Worm (Caenorhabditis elegans): ENCODE measurements around the gene Y108F1.5.
"Not testable (repeated sequence)": the region's sequence is repeated elsewhere in the genome, so short reads cannot be mapped to it uniquely, and the experiment has no call there.

The Y108F1.5 gene

ce11 chrX:273912-274311 lies at the start of gene Y108F1.5:
Gene Y108F1.5 (minus strand): TSS chrX:274012.
- not testable (repeated sequence) for TF ChIP-seq sea-1 (GFP tag; conservative IDR thresholded peaks at IDR 0.05); scrt-1 (GFP tag; IDR thresholded peaks at IDR 0.05); aly-1 (tag; optimal IDR thresholded peaks at IDR 0.05)

ce11 chrX:322223-322622 lies 48.4 kb upstream of the Y108F1.5 start, which contains the start of gene M02E1.3:
Gene M02E1.3 (plus strand): TSS chrX:322523.
- not testable (repeated sequence) for TF ChIP-seq ama-1 (optimal IDR thresholded peaks at IDR 0.05); F13C5.2 (tag; optimal IDR thresholded peaks at IDR 0.05); scrt-1 (GFP tag; IDR thresholded peaks at IDR 0.05)

- TF ChIP-seq B0310.2 (tag; optimal IDR thresholded peaks at IDR 0.05) (no peak), ceh-13 (GFP tag; optimal IDR thresholded peaks at IDR 0.05) (no peak), ceh-36 (tag; optimal IDR thresholded peaks at IDR 0.05) (no peak), ama-1 (optimal IDR thresholded peaks at IDR 0.05) (no peak), F13C5.2 (tag; optimal IDR thresholded peaks at IDR 0.05) (no peak), flt-1 (GFP tag; IDR thresholded peaks at IDR 0.05) (no peak), tbx-11 (GFP tag; IDR thresholded peaks at IDR 0.05) (no peak), hmbx-1 (tag; optimal IDR thresholded peaks at IDR 0.05) (no peak), sea-1 (GFP tag; conservative IDR thresholded peaks at IDR 0.05) (no peak), pes-1 (GFP tag; IDR thresholded peaks at IDR 0.05) (no peak), hnd-1 (tag; optimal IDR thresholded peaks at IDR 0.05) (no peak), hmg-4 (GFP tag; optimal IDR thresholded peaks at IDR 0.05) (no peak), tbx-37 (GFP tag; conservative IDR thresholded peaks at IDR 0.05) (no peak), scrt-1 (GFP tag; IDR thresholded peaks at IDR 0.05) (no peak), tra-4 (tag; optimal IDR thresholded peaks at IDR 0.05) (no peak), ets-7 (tag; optimal IDR thresholded peaks at IDR 0.05) (no peak), aly-1 (tag; optimal IDR thresholded peaks at IDR 0.05) (no peak)
Measured at ce11 chrX:312908-313307, 39.1 kb upstream of the Y108F1.5 start, which contains the start of gene M02E1.4. Gene M02E1.4 (plus strand): TSS chrX:313274.

- TF ChIP-seq F13C5.2 (tag; optimal IDR thresholded peaks at IDR 0.05), result no peak
- no peak for TF ChIP-seq B0310.2 (tag; optimal IDR thresholded peaks at IDR 0.05)
- TF ChIP-seq ama-1 (optimal IDR thresholded peaks at IDR 0.05), result no peak
- TF ChIP-seq ceh-13 (GFP tag; optimal IDR thresholded peaks at IDR 0.05), result no peak
- TF ChIP-seq aly-1 (tag; optimal IDR thresholded peaks at IDR 0.05), result no peak
- no peak for TF ChIP-seq hnd-1 (tag; optimal IDR thresholded peaks at IDR 0.05)
- TF ChIP-seq ets-7 (tag; optimal IDR thresholded peaks at IDR 0.05), result no peak
- no peak for TF ChIP-seq hmbx-1 (tag; optimal IDR thresholded peaks at IDR 0.05)
- no peak for TF ChIP-seq tbx-37 (GFP tag; conservative IDR thresholded peaks at IDR 0.05)
- no peak for TF ChIP-seq tra-4 (tag; optimal IDR thresholded peaks at IDR 0.05)
Measured at ce11 chrX:312238-312637, 38.4 kb upstream of the Y108F1.5 start.

- TF ChIP-seq hnd-1 (tag; optimal IDR thresholded peaks at IDR 0.05) (no peak), hmg-4 (GFP tag; optimal IDR thresholded peaks at IDR 0.05) (no peak), B0310.2 (tag; optimal IDR thresholded peaks at IDR 0.05) (no peak), ets-7 (tag; optimal IDR thresholded peaks at IDR 0.05) (no peak), pes-1 (GFP tag; IDR thresholded peaks at IDR 0.05) (no peak)
Measured at ce11 chrX:311211-311610, 37.4 kb upstream of the Y108F1.5 start, which contains the start of gene nlp-64. Gene nlp-64 (minus strand): TSS chrX:311311.

ce11 chrX:309076-309475 lies 35.3 kb upstream of the Y108F1.5 start:
- TF ChIP-seq hmbx-1 (tag; optimal IDR thresholded peaks at IDR 0.05) (no peak), aly-1 (tag; optimal IDR thresholded peaks at IDR 0.05) (no peak)

- no peak for TF ChIP-seq B0310.2 (tag; optimal IDR thresholded peaks at IDR 0.05)
- no peak for TF ChIP-seq aly-1 (tag; optimal IDR thresholded peaks at IDR 0.05)
- TF ChIP-seq hmbx-1 (tag; optimal IDR thresholded peaks at IDR 0.05), result no peak
- TF ChIP-seq flt-1 (GFP tag; IDR thresholded peaks at IDR 0.05), result no peak
- TF ChIP-seq hnd-1 (tag; optimal IDR thresholded peaks at IDR 0.05), result no peak
- TF ChIP-seq ets-7 (tag; optimal IDR thresholded peaks at IDR 0.05), result no peak
- TF ChIP-seq tbx-37 (GFP tag; conservative IDR thresholded peaks at IDR 0.05), result no peak
- TF ChIP-seq tbx-11 (GFP tag; IDR thresholded peaks at IDR 0.05), result no peak
- TF ChIP-seq F13C5.2 (tag; optimal IDR thresholded peaks at IDR 0.05), result no peak
- TF ChIP-seq sea-1 (GFP tag; conservative IDR thresholded peaks at IDR 0.05), result no peak
- TF ChIP-seq ceh-36 (tag; optimal IDR thresholded peaks at IDR 0.05), result no peak
- no peak for TF ChIP-seq ama-1 (optimal IDR thresholded peaks at IDR 0.05)
- TF ChIP-seq pes-1 (GFP tag; IDR thresholded peaks at IDR 0.05), result no peak
- no peak for TF ChIP-seq hmg-4 (GFP tag; optimal IDR thresholded peaks at IDR 0.05)
- no peak for TF ChIP-seq scrt-1 (GFP tag; IDR thresholded peaks at IDR 0.05)
- no peak for TF ChIP-seq ceh-13 (GFP tag; optimal IDR thresholded peaks at IDR 0.05)
- no peak for TF ChIP-seq tra-4 (tag; optimal IDR thresholded peaks at IDR 0.05)
Measured at ce11 chrX:305057-305456, 31.2 kb upstream of the Y108F1.5 start.

- no peak for TF ChIP-seq scrt-1 (GFP tag; IDR thresholded peaks at IDR 0.05)
- no peak for TF ChIP-seq aly-1 (tag; optimal IDR thresholded peaks at IDR 0.05)
- TF ChIP-seq ets-7 (tag; optimal IDR thresholded peaks at IDR 0.05), result no peak
- no peak for TF ChIP-seq hmg-4 (GFP tag; optimal IDR thresholded peaks at IDR 0.05)
- TF ChIP-seq tbx-11 (GFP tag; IDR thresholded peaks at IDR 0.05), result no peak
- no peak for TF ChIP-seq hmbx-1 (tag; optimal IDR thresholded peaks at IDR 0.05)
- TF ChIP-seq flt-1 (GFP tag; IDR thresholded peaks at IDR 0.05), result no peak
- no peak for TF ChIP-seq pes-1 (GFP tag; IDR thresholded peaks at IDR 0.05)
- TF ChIP-seq F13C5.2 (tag; optimal IDR thresholded peaks at IDR 0.05), result no peak
- no peak for TF ChIP-seq ceh-36 (tag; optimal IDR thresholded peaks at IDR 0.05)
- no peak for TF ChIP-seq sea-1 (GFP tag; conservative IDR thresholded peaks at IDR 0.05)
Measured at ce11 chrX:301530-301929, 27.7 kb upstream of the Y108F1.5 start, which contains the start of gene gcp-2.1. Gene gcp-2.1 (plus strand): TSS chrX:301830.

Measured in whole organism, early embryonic.